Fruit fly (Drosophila melanogaster) whole organism, embryonic: ENCODE data around the gene Der-2.

Experiments used
- Aef1 ChIP-seq: fragments of 200-800 bp; sonication (Bioruptor generic); IDR thresholded peaks from 3 replicates; pipeline ENCODE4 v1.3.6; 2022; ENCODE audit warnings: missing biosample characterization, missing genetic modification characterization
- CG10321 ChIP-seq: fragments of 200-800 bp; sonication (Bioruptor generic); IDR thresholded peaks from 2 replicates; pipeline ENCODE4 v1.3.6; 2022; ENCODE audit warnings: missing biosample characterization, missing genetic modification characterization
- CG11085 ChIP-seq: fragments of 200-800 bp; sonication (Bioruptor generic); IDR thresholded peaks from 2 replicates; pipeline ENCODE4 v1.3.6; 2022; ENCODE audit warnings: missing biosample characterization, missing genetic modification characterization
- CG11456 ChIP-seq: fragments of 200-800 bp; sonication (Bioruptor generic); IDR thresholded peaks from 3 replicates; pipeline ENCODE4 v1.3.6; 2022; ENCODE audit warnings: missing biosample characterization, missing genetic modification characterization
- CG11695 ChIP-seq: fragments of 200-800 bp; sonication (Bioruptor generic); IDR thresholded peaks from 3 replicates; pipeline ENCODE4 v1.3.6; 2022; ENCODE audit warnings: missing biosample characterization, missing genetic modification characterization
- CG12104 ChIP-seq: fragments of 200-800 bp; sonication (Bioruptor generic); optimal IDR thresholded peaks from 3 replicates; lab custom pipeline; 2016; ENCODE audit warnings: missing biosample characterization, missing genetic modification characterization
- CG12236 ChIP-seq: fragments of 200-800 bp; sonication (Bioruptor generic); optimal IDR thresholded peaks from 2 replicates; lab custom pipeline; 2016; ENCODE audit warnings: missing biosample characterization, missing genetic modification characterization
- CG12391 ChIP-seq: fragments of 200-800 bp; sonication (Bioruptor generic); optimal IDR thresholded peaks from 3 replicates; lab custom pipeline; 2018; ENCODE audit warnings: missing biosample characterization, mild to moderate bottlenecking, missing genetic modification characterization, moderate library complexity
- CG13894 ChIP-seq: fragments of 200-800 bp; sonication (Bioruptor generic); optimal IDR thresholded peaks from 3 replicates; lab custom pipeline; 2018; ENCODE audit warnings: missing biosample characterization, mild to moderate bottlenecking, missing genetic modification characterization, moderate library complexity
- CG15011 ChIP-seq: fragments of 200-800 bp; sonication (Bioruptor generic); optimal IDR thresholded peaks from 3 replicates; lab custom pipeline; 2018; ENCODE audit warnings: missing biosample characterization, mild to moderate bottlenecking, missing genetic modification characterization
- CG1529 ChIP-seq: fragments of 200-800 bp; sonication (Bioruptor generic); optimal IDR thresholded peaks from 3 replicates; lab custom pipeline; 2018; ENCODE audit warnings: missing biosample characterization, missing genetic modification characterization
- CG16815 ChIP-seq: fragments of 200-800 bp; sonication (Bioruptor generic); optimal IDR thresholded peaks from 3 replicates; lab custom pipeline; 2017; ENCODE audit warnings: missing biosample characterization, mild to moderate bottlenecking, missing genetic modification characterization
- CG18619 ChIP-seq: fragments of 200-800 bp; sonication (Bioruptor generic); optimal IDR thresholded peaks from 3 replicates; lab custom pipeline; 2017; ENCODE audit warnings: missing biosample characterization, mild to moderate bottlenecking, missing genetic modification characterization
- CG30403 ChIP-seq: fragments of 200-800 bp; sonication (Bioruptor generic); optimal IDR thresholded peaks from 3 replicates; lab custom pipeline; 2016; ENCODE audit warnings: missing biosample characterization, missing genetic modification characterization
- CG30431 ChIP-seq: fragments of 200-800 bp; sonication (Bioruptor generic); optimal IDR thresholded peaks from 2 replicates; lab custom pipeline; 2017; ENCODE audit warnings: missing biosample characterization, missing genetic modification characterization
- CG32767 ChIP-seq: fragments of 200-800 bp; sonication (Bioruptor generic); IDR thresholded peaks from 2 replicates; pipeline ENCODE4 v1.3.6; 2022; ENCODE audit warnings: missing biosample characterization, missing genetic modification characterization
- CG4282 ChIP-seq: fragments of 200-800 bp; sonication (Bioruptor generic); optimal IDR thresholded peaks from 2 replicates; lab custom pipeline; 2016; ENCODE audit warnings: missing biosample characterization, missing genetic modification characterization
- CG4328 ChIP-seq: fragments of 200-800 bp; sonication (Bioruptor generic); optimal IDR thresholded peaks from 3 replicates; lab custom pipeline; 2017; ENCODE audit warnings: missing biosample characterization, missing genetic modification reagents, missing genetic modification characterization
- CG4617 ChIP-seq: fragments of 200-800 bp; sonication (Bioruptor generic); optimal IDR thresholded peaks from 3 replicates; lab custom pipeline; 2016; ENCODE audit warnings: missing biosample characterization, missing genetic modification characterization, borderline replicate concordance
- CG5180 ChIP-seq: fragments of 200-800 bp; sonication (Bioruptor generic); optimal IDR thresholded peaks from 3 replicates; lab custom pipeline; 2017; ENCODE audit warnings: missing biosample characterization, missing genetic modification characterization, mild to moderate bottlenecking, moderate library complexity, missing genetic modification reagents
- CG6272 ChIP-seq: fragments of 200-800 bp; sonication (Bioruptor generic); IDR thresholded peaks from 2 replicates; pipeline ENCODE4 v1.3.6; 2022; ENCODE audit warnings: missing biosample characterization, missing genetic modification characterization
- CG7786 ChIP-seq: fragments of 200-800 bp; sonication (Bioruptor generic); optimal IDR thresholded peaks from 2 replicates; lab custom pipeline; 2016; ENCODE audit warnings: missing biosample characterization, missing genetic modification characterization
- CG9437 ChIP-seq: fragments of 200-800 bp; sonication (Bioruptor generic); optimal IDR thresholded peaks from 2 replicates; lab custom pipeline; 2018; ENCODE audit warnings: missing biosample characterization, mild to moderate bottlenecking, missing genetic modification characterization
- CHES-1-like ChIP-seq: fragments of 200-800 bp; sonication (Bioruptor generic); optimal IDR thresholded peaks from 2 replicates; lab custom pipeline; 2016; ENCODE audit warnings: missing biosample characterization, missing genetic modification characterization
- Chrac-16 ChIP-seq: fragments of 200-800 bp; sonication (Bioruptor generic); optimal IDR thresholded peaks from 3 replicates; lab custom pipeline; 2016; ENCODE audit warnings: missing biosample characterization, missing genetic modification characterization
- Fer1 ChIP-seq: fragments of 200-800 bp; sonication (Bioruptor generic); optimal IDR thresholded peaks from 2 replicates; lab custom pipeline; 2017; ENCODE audit warnings: missing biosample characterization, mild to moderate bottlenecking, missing genetic modification characterization
- Hmx ChIP-seq: fragments of 200-800 bp; sonication (Bioruptor generic); optimal IDR thresholded peaks from 2 replicates; lab custom pipeline; 2016; ENCODE audit warnings: missing biosample characterization, missing genetic modification characterization
- MESR4 ChIP-seq: fragments of 200-800 bp; sonication (Bioruptor generic); optimal IDR thresholded peaks from 2 replicates; lab custom pipeline; 2018; ENCODE audit warnings: missing biosample characterization, mild to moderate bottlenecking, missing genetic modification characterization, moderate library complexity
- Oaz ChIP-seq: fragments of 200-800 bp; sonication (Bioruptor generic); IDR thresholded peaks from 2 replicates; pipeline ENCODE4 v1.3.6; 2022; ENCODE audit warnings: missing biosample characterization, missing genetic modification characterization
- Oli ChIP-seq: fragments of 200-800 bp; sonication (Bioruptor generic); optimal IDR thresholded peaks from 2 replicates; lab custom pipeline; 2018; ENCODE audit warnings: missing biosample characterization, mild to moderate bottlenecking, missing genetic modification characterization, moderate library complexity
- Ssrp ChIP-seq: fragments of 200-800 bp; sonication (Bioruptor generic); optimal IDR thresholded peaks from 2 replicates; lab custom pipeline; 2018; ENCODE audit warnings: missing biosample characterization, mild to moderate bottlenecking, missing genetic modification characterization, moderate library complexity
- Xbp1 ChIP-seq: fragments of 200-800 bp; sonication (Bioruptor generic); optimal IDR thresholded peaks from 3 replicates; lab custom pipeline; 2016; ENCODE audit warnings: missing biosample characterization, mild to moderate bottlenecking, missing genetic modification characterization
- btn ChIP-seq: fragments of 200-800 bp; sonication (Bioruptor generic); optimal IDR thresholded peaks from 2 replicates; lab custom pipeline; 2016; ENCODE audit warnings: missing biosample characterization, missing genetic modification characterization
- da ChIP-seq: fragments of 200-800 bp; sonication (Bioruptor generic); optimal IDR thresholded peaks from 2 replicates; lab custom pipeline; 2016; ENCODE audit warnings: missing biosample characterization, missing genetic modification characterization
- dmrt11E ChIP-seq: fragments of 200-800 bp; sonication (Bioruptor generic); optimal IDR thresholded peaks from 3 replicates; lab custom pipeline; 2018; ENCODE audit warnings: missing biosample characterization, mild to moderate bottlenecking, missing genetic modification characterization, moderate library complexity
- esg ChIP-seq: fragments of 200-800 bp; sonication (Bioruptor generic); conservative IDR thresholded peaks from 2 replicates; pipeline ENCODE4 v1.3.6; 2022; ENCODE audit warnings: missing biosample characterization, missing genetic modification characterization
- fru ChIP-seq: fragments of >200 bp; optimal IDR thresholded peaks from 2 replicates; lab custom pipeline; 2017
- mirr ChIP-seq: fragments of 200-800 bp; sonication (Bioruptor generic); optimal IDR thresholded peaks from 3 replicates; lab custom pipeline; 2018; ENCODE audit warnings: missing biosample characterization, mild to moderate bottlenecking, missing genetic modification characterization
- nerfin-2 ChIP-seq: fragments of 200-800 bp; sonication (Bioruptor generic); IDR thresholded peaks from 2 replicates; pipeline ENCODE4 v1.3.6; 2022; ENCODE audit warnings: missing biosample characterization, missing genetic modification characterization; ENCODE audit not compliant: partially characterized antibody
- onecut ChIP-seq: fragments of 200-800 bp; sonication (Bioruptor generic); IDR thresholded peaks from 2 replicates; pipeline ENCODE4 v1.3.6; 2022; ENCODE audit warnings: missing biosample characterization, missing genetic modification characterization
- otp ChIP-seq: fragments of 200-800 bp; sonication (Bioruptor generic); IDR thresholded peaks from 3 replicates; pipeline ENCODE4, ENCODE4 v1.3.6; 2022; ENCODE audit warnings: missing biosample characterization, missing genetic modification characterization
- pnt ChIP-seq: fragments of 200-800 bp; sonication (Bioruptor generic); optimal IDR thresholded peaks from 3 replicates; lab custom pipeline; 2016; ENCODE audit warnings: missing biosample characterization, missing genetic modification characterization
- ro ChIP-seq: fragments of 200-800 bp; sonication (Bioruptor generic); IDR thresholded peaks from 2 replicates; pipeline ENCODE4 v1.3.6; 2022; ENCODE audit warnings: missing biosample characterization, missing genetic modification characterization
- row ChIP-seq: fragments of 200-800 bp; sonication (Bioruptor generic); IDR thresholded peaks from 3 replicates; pipeline ENCODE4 v1.3.6; 2022; ENCODE audit warnings: missing biosample characterization, missing genetic modification characterization
- shn ChIP-seq: fragments of 200-800 bp; sonication (Bioruptor generic); optimal IDR thresholded peaks from 3 replicates; lab custom pipeline; 2016; ENCODE audit warnings: missing biosample characterization, missing genetic modification characterization
- slp2 ChIP-seq: fragments of 200-800 bp; sonication (Bioruptor generic); optimal IDR thresholded peaks from 2 replicates; lab custom pipeline; 2016; ENCODE audit warnings: missing biosample characterization, missing genetic modification characterization
- sqz ChIP-seq: fragments of 200-800 bp; sonication (Bioruptor generic); optimal IDR thresholded peaks from 3 replicates; lab custom pipeline; 2018; ENCODE audit warnings: missing biosample characterization, mild to moderate bottlenecking, missing genetic modification characterization
- ttk ChIP-seq: fragments of 200-800 bp; sonication (Bioruptor generic); IDR thresholded peaks from 2 replicates; pipeline ENCODE4 v2.1.2; 2022; ENCODE audit warnings: missing biosample characterization, missing genetic modification characterization
- twi ChIP-seq: fragments of 200-800 bp; optimal IDR thresholded peaks from 2 replicates; lab custom pipeline; 2019; ENCODE audit warnings: missing biosample characterization, mild to moderate bottlenecking, missing genetic modification characterization, moderate library complexity
- wdn ChIP-seq: fragments of 200-800 bp; sonication (Bioruptor generic); IDR thresholded peaks from 2 replicates; pipeline ENCODE4 v1.3.6; 2022; ENCODE audit warnings: missing biosample characterization, missing genetic modification characterization
- z ChIP-seq: fragments of 200-800 bp; sonication (Bioruptor generic); IDR thresholded peaks from 3 replicates; pipeline ENCODE4 v1.3.6; 2022; ENCODE audit warnings: missing biosample characterization, missing genetic modification characterization
- zf30C ChIP-seq: fragments of 200-800 bp; sonication (Bioruptor generic); optimal IDR thresholded peaks from 3 replicates; lab custom pipeline; 2018; ENCODE audit warnings: missing biosample characterization, mild to moderate bottlenecking, missing genetic modification characterization

The Der-2 gene

DNA sequence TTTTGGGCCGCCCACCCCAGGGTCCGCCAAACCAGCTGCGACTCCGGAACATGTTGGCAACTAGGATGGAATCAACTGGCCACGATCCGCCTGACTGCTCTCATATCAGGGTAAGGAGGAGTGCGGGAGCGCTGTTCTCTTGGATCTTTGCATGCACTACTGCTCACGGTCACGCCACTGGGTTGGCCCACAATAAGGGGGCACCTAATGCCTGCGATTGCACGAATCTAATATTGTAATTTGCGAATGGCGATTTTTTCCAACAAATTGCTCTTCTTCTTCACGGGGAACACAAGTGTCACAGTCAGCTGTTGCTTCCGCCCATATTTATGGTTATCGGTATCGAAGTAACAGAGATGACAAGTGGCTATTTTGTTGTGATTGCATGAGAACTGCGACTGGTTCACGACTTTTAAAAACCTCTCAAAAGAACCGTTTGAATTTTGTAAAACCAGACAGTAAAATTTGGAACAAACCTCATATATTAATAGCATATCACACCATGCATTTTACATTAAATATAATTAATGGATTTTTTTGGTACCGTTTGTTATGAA, 42.6 kb downstream of the Der-2 start, which contains the start of gene ema (continued):
- peak; percentile 23 for TF ChIP-seq CHES-1-like (GFP tag; lab: Kevin White, UChicago)
- TF ChIP-seq CG4617 (GFP tag; lab: Kevin White, UChicago): peak; percentile 58
- TF ChIP-seq CG30403 (GFP tag; lab: Kevin White, UChicago): peak; percentile 48
- TF ChIP-seq ttk: no peak
- no peak for TF ChIP-seq pnt (GFP tag; lab: Kevin White, UChicago)
- TF ChIP-seq Ssrp (tag; lab: Kevin White, UChicago): no peak
- no peak for TF ChIP-seq Aef1 (GFP tag; lab: Robert Waterston, UW)
- TF ChIP-seq mirr (GFP tag; lab: Kevin White, UChicago): peak; percentile 34
- TF ChIP-seq MESR4 (GFP tag; lab: Kevin White, UChicago): peak; percentile 90
- no peak for TF ChIP-seq twi (tag; lab: Kevin White, UChicago)
- TF ChIP-seq CG10321 (GFP tag; lab: Robert Waterston, UW): no peak
- no peak for TF ChIP-seq fru (lab: Kevin White, UChicago)
- TF ChIP-seq CG13894 (tag; lab: Kevin White, UChicago): no peak
- no peak for TF ChIP-seq CG4328 (GFP tag; lab: Kevin White, UChicago)
- no peak for TF ChIP-seq CG30431 (GFP tag; lab: Kevin White, UChicago)
- no peak for TF ChIP-seq Oli (tag; lab: Kevin White, UChicago)
- no peak for TF ChIP-seq CG18619 (GFP tag; lab: Kevin White, UChicago)
- peak; percentile 32 for TF ChIP-seq shn
- TF ChIP-seq CG6272 (GFP tag; lab: Robert Waterston, UW): 0 out of 2 replicates have a peak, but pooled peaks have one; percentile 9
- TF ChIP-seq slp2 (GFP tag; lab: Kevin White, UChicago): no peak
- peak; percentile 6 for TF ChIP-seq CG7786 (GFP tag; lab: Kevin White, UChicago)
- no peak for TF ChIP-seq sqz
- TF ChIP-seq Chrac-16 (GFP tag; lab: Kevin White, UChicago): peak; percentile 22
- TF ChIP-seq CG9437 (GFP tag; lab: Kevin White, UChicago): no peak
- no peak for TF ChIP-seq CG32767 (GFP tag; lab: Robert Waterston, UW)
- TF ChIP-seq Oaz (GFP tag; lab: Robert Waterston, UW): no peak
- no peak for TF ChIP-seq otp (GFP tag; lab: Robert Waterston, UW)
- TF ChIP-seq Xbp1 (GFP tag; lab: Kevin White, UChicago): peak; percentile 36
- no peak for TF ChIP-seq CG16815 (GFP tag; lab: Kevin White, UChicago)
- TF ChIP-seq CG11695: no peak
- TF ChIP-seq z (GFP tag; lab: Robert Waterston, UW): no peak
- TF ChIP-seq nerfin-2 (GFP tag; lab: Robert Waterston, UW): no peak
- peak; percentile 47 for TF ChIP-seq Fer1 (GFP tag; lab: Kevin White, UChicago)
- TF ChIP-seq wdn (GFP tag; lab: Robert Waterston, UW): no peak
- no peak for TF ChIP-seq CG11085 (GFP tag; lab: Robert Waterston, UW)
- peak; percentile 90 for TF ChIP-seq row (GFP tag; lab: Robert Waterston, UW)
- no peak for TF ChIP-seq CG12104 (GFP tag; lab: Kevin White, UChicago)
- TF ChIP-seq CG1529 (GFP tag; lab: Kevin White, UChicago): no peak
- TF ChIP-seq CG15011 (GFP tag; lab: Kevin White, UChicago): no peak
- no peak for TF ChIP-seq CG12236 (GFP tag; lab: Kevin White, UChicago)
- TF ChIP-seq onecut (GFP tag; lab: Robert Waterston, UW): no peak
- peak; percentile 41 for TF ChIP-seq CG12391 (tag; lab: Kevin White, UChicago)
- TF ChIP-seq CG11456 (GFP tag; lab: Robert Waterston, UW): no peak
- no peak for TF ChIP-seq CG5180
- no peak for TF ChIP-seq CG4282 (GFP tag; lab: Kevin White, UChicago)
- TF ChIP-seq btn (GFP tag; lab: Kevin White, UChicago): no peak
- no peak for TF ChIP-seq ro
- no peak for TF ChIP-seq dmrt11E (tag; lab: Kevin White, UChicago)
- no peak for TF ChIP-seq Hmx (GFP tag; lab: Kevin White, UChicago)
- no peak for TF ChIP-seq da (GFP tag; lab: Kevin White, UChicago)
- TF ChIP-seq esg: no peak
- no peak for TF ChIP-seq zf30C (GFP tag; lab: Kevin White, UChicago)
